Fruit fly (Drosophila melanogaster) whole organism, embryonic: ENCODE measurements around the gene Trim9.

Experiments
- Adf1 ChIP-seq: fragments of 200-800 bp; sonication (Bioruptor generic); IDR thresholded peaks from 2 replicates; pipeline ENCODE4 v1.3.6; 2022; ENCODE audit warnings: missing biosample characterization, missing genetic modification characterization
- Asciz ChIP-seq: fragments of 200-800 bp; sonication (Bioruptor generic); optimal IDR thresholded peaks from 2 replicates; lab custom pipeline; 2017; ENCODE audit warnings: missing biosample characterization, mild to moderate bottlenecking, missing genetic modification characterization, missing genetic modification reagents
- Bgb ChIP-seq: fragments of 200-800 bp; sonication (Bioruptor generic); IDR thresholded peaks from 2 replicates; pipeline ENCODE4 v1.3.6; 2022; ENCODE audit warnings: missing biosample characterization, missing genetic modification characterization; ENCODE audit not compliant: partially characterized antibody
- C15 ChIP-seq: fragments of 200-800 bp; sonication (Bioruptor generic); IDR thresholded peaks from 3 replicates; pipeline ENCODE4 v1.3.6; 2022; ENCODE audit warnings: missing biosample characterization, missing genetic modification characterization
- CG10366 ChIP-seq: fragments of 200-800 bp; sonication (Bioruptor generic); IDR thresholded peaks from 2 replicates; pipeline ENCODE4 v1.3.6; 2022; ENCODE audit warnings: missing biosample characterization, missing genetic modification characterization
- CG10959 ChIP-seq: fragments of 200-800 bp; sonication (Bioruptor generic); IDR thresholded peaks from 2 replicates; pipeline ENCODE4 v1.3.6; 2022; ENCODE audit warnings: missing biosample characterization, missing genetic modification characterization
- CG11085 ChIP-seq: fragments of 200-800 bp; sonication (Bioruptor generic); IDR thresholded peaks from 2 replicates; pipeline ENCODE4 v1.3.6; 2022; ENCODE audit warnings: missing biosample characterization, missing genetic modification characterization
- CG11093 ChIP-seq: fragments of 200-800 bp; sonication (Bioruptor generic); IDR thresholded peaks from 3 replicates; pipeline ENCODE4 v1.3.6; 2022; ENCODE audit warnings: missing biosample characterization, missing genetic modification characterization
- CG12659 ChIP-seq: fragments of 200-800 bp; sonication (Bioruptor generic); optimal IDR thresholded peaks from 3 replicates; lab custom pipeline; 2017; ENCODE audit warnings: mild to moderate bottlenecking, missing biosample characterization, missing genetic modification reagents, missing genetic modification characterization
- CG13624 ChIP-seq: fragments of 200-800 bp; sonication (Bioruptor generic); optimal IDR thresholded peaks from 2 replicates; lab custom pipeline; 2016; ENCODE audit warnings: missing biosample characterization, missing genetic modification characterization
- CG14014 ChIP-seq: fragments of 200-800 bp; sonication (Bioruptor generic); IDR thresholded peaks from 2 replicates; pipeline ENCODE4 v1.3.6; 2022; ENCODE audit warnings: missing biosample characterization, missing genetic modification characterization
- CG14667 ChIP-seq: fragments of 200-800 bp; sonication (Bioruptor generic); IDR thresholded peaks from 2 replicates; pipeline ENCODE4 v1.3.6; 2022; ENCODE audit warnings: missing biosample characterization, missing genetic modification characterization
- CG17912 ChIP-seq: fragments of 200-800 bp; sonication (Bioruptor generic); optimal IDR thresholded peaks from 2 replicates; lab custom pipeline; 2018; ENCODE audit warnings: missing biosample characterization, mild to moderate bottlenecking, missing genetic modification characterization
- CG18599 ChIP-seq: fragments of 200-800 bp; sonication (Bioruptor generic); optimal IDR thresholded peaks from 3 replicates; lab custom pipeline; 2017; ENCODE audit warnings: missing biosample characterization, missing genetic modification characterization, mild to moderate bottlenecking, moderate library complexity, missing genetic modification reagents
- CG2889 ChIP-seq: fragments of 200-800 bp; sonication (Bioruptor generic); IDR thresholded peaks from 3 replicates; pipeline ENCODE4 v1.3.6; 2022; ENCODE audit warnings: missing biosample characterization, missing genetic modification characterization
- CG3065 ChIP-seq: fragments of 200-800 bp; sonication (Bioruptor generic); optimal IDR thresholded peaks from 2 replicates; lab custom pipeline; 2016; ENCODE audit warnings: missing biosample characterization, missing genetic modification characterization
- CG31388 ChIP-seq: fragments of 200-800 bp; sonication (Bioruptor generic); optimal IDR thresholded peaks from 2 replicates; lab custom pipeline; 2016; ENCODE audit warnings: missing biosample characterization, missing genetic modification characterization
- CG5245 ChIP-seq: fragments of 200-800 bp; sonication (Bioruptor generic); optimal IDR thresholded peaks from 3 replicates; lab custom pipeline; 2016; ENCODE audit warnings: missing biosample characterization, missing genetic modification characterization
- CG6175 ChIP-seq: fragments of 200-800 bp; sonication (Bioruptor generic); IDR thresholded peaks from 3 replicates; pipeline ENCODE4 v1.3.6; 2022; ENCODE audit warnings: missing biosample characterization, missing genetic modification characterization
- CG6272 ChIP-seq: fragments of 200-800 bp; sonication (Bioruptor generic); IDR thresholded peaks from 2 replicates; pipeline ENCODE4 v1.3.6; 2022; ENCODE audit warnings: missing biosample characterization, missing genetic modification characterization
- CG7839 ChIP-seq: fragments of 200-800 bp; sonication (Bioruptor generic); optimal IDR thresholded peaks from 3 replicates; lab custom pipeline; 2018; ENCODE audit warnings: missing biosample characterization, mild to moderate bottlenecking, missing genetic modification characterization, moderate library complexity
- D19B ChIP-seq: fragments of 200-800 bp; sonication (Bioruptor generic); optimal IDR thresholded peaks from 2 replicates; lab custom pipeline; 2017; ENCODE audit warnings: missing biosample characterization, mild to moderate bottlenecking, missing genetic modification characterization
- Dfd ChIP-seq, 2 experiments: fragments of >200 bp; optimal IDR thresholded peaks; 2 replicates each; lab custom pipeline; 2017; ENCODE audit warnings: missing biosample characterization in 2 of 2, missing genetic modification characterization in 2 of 2
- Dip2 ChIP-seq: fragments of 200-800 bp; sonication (Bioruptor generic); IDR thresholded peaks from 2 replicates; pipeline ENCODE4 v1.3.6; 2022; ENCODE audit warnings: missing biosample characterization, missing genetic modification characterization
- Doc2 ChIP-seq: fragments of 200-800 bp; sonication (Bioruptor generic); IDR thresholded peaks from 2 replicates; pipeline ENCODE4 v1.3.6; 2022; ENCODE audit warnings: missing biosample characterization, missing genetic modification characterization
- H2.0 ChIP-seq: fragments of 200-800 bp; sonication (Bioruptor generic); IDR thresholded peaks from 2 replicates; pipeline ENCODE4 v1.3.6; 2022; ENCODE audit warnings: missing biosample characterization, missing genetic modification characterization
- HmgZ ChIP-seq: fragments of 200-800 bp; sonication (Bioruptor generic); optimal IDR thresholded peaks from 2 replicates; lab custom pipeline; 2018; ENCODE audit warnings: missing biosample characterization, mild to moderate bottlenecking, missing genetic modification characterization
- Hr39 ChIP-seq: fragments of >200 bp; optimal IDR thresholded peaks from 2 replicates; lab custom pipeline; 2017
- MESR4 ChIP-seq: fragments of 200-800 bp; sonication (Bioruptor generic); optimal IDR thresholded peaks from 2 replicates; lab custom pipeline; 2018; ENCODE audit warnings: missing biosample characterization, mild to moderate bottlenecking, missing genetic modification characterization, moderate library complexity
- Mad ChIP-seq: fragments of 200-800 bp; sonication (Bioruptor generic); optimal IDR thresholded peaks from 2 replicates; lab custom pipeline; 2016; ENCODE audit warnings: missing biosample characterization, missing genetic modification characterization
- Opbp ChIP-seq: fragments of 200-800 bp; sonication (Bioruptor generic); IDR thresholded peaks from 3 replicates; pipeline ENCODE4 v1.3.6; 2022; ENCODE audit warnings: missing biosample characterization, missing genetic modification characterization; ENCODE audit not compliant: partially characterized antibody
- Sry-δ ChIP-seq: fragments of 200-800 bp; sonication (Bioruptor generic); optimal IDR thresholded peaks from 2 replicates; lab custom pipeline; 2016; ENCODE audit warnings: missing biosample characterization, missing genetic modification characterization
- Stat92E ChIP-seq, 3 experiments: fragments of >200 bp in 2 of 3; fragments of 200-800 bp in 1 of 3; sonication (Bioruptor generic) in 1 of 3; optimal IDR thresholded peaks; 2 replicates each; lab custom pipeline; 2017 to 2019; ENCODE audit warnings: missing biosample characterization in 3 of 3, missing genetic modification characterization in 3 of 3, mild to moderate bottlenecking in 1 of 3, moderate library complexity in 1 of 3
- bcd ChIP-seq: fragments of 200-800 bp; sonication (Bioruptor generic); optimal IDR thresholded peaks from 2 replicates; lab custom pipeline; 2017; ENCODE audit warnings: missing biosample characterization, mild to moderate bottlenecking, missing genetic modification characterization
- cas ChIP-seq: fragments of 200-800 bp; sonication (Bioruptor generic); IDR thresholded peaks from 2 replicates; pipeline ENCODE4 v1.3.6; 2022; ENCODE audit warnings: missing biosample characterization, missing genetic modification characterization
- cwo ChIP-seq: fragments of 200-800 bp; sonication (Bioruptor generic); optimal IDR thresholded peaks from 3 replicates; lab custom pipeline; 2017; ENCODE audit warnings: missing biosample characterization, missing genetic modification characterization, mild to moderate bottlenecking, moderate library complexity, missing genetic modification reagents
- dmrt11E ChIP-seq: fragments of 200-800 bp; sonication (Bioruptor generic); optimal IDR thresholded peaks from 3 replicates; lab custom pipeline; 2018; ENCODE audit warnings: missing biosample characterization, mild to moderate bottlenecking, missing genetic modification characterization, moderate library complexity
- ewg ChIP-seq: fragments of 200-800 bp; sonication (Bioruptor generic); optimal IDR thresholded peaks from 3 replicates; lab custom pipeline; 2017; ENCODE audit warnings: mild to moderate bottlenecking, missing biosample characterization, missing genetic modification reagents, missing genetic modification characterization
- ham ChIP-seq: fragments of 200-800 bp; sonication (Bioruptor generic); IDR thresholded peaks from 2 replicates; pipeline ENCODE4 v1.3.6; 2022; ENCODE audit warnings: missing biosample characterization, missing genetic modification characterization
- hbn ChIP-seq: fragments of 200-800 bp; sonication (Bioruptor generic); IDR thresholded peaks from 2 replicates; pipeline ENCODE4 v1.3.6; 2022; ENCODE audit warnings: missing biosample characterization, missing genetic modification characterization; ENCODE audit not compliant: partially characterized antibody
- klu ChIP-seq: fragments of 200-800 bp; sonication (Bioruptor generic); IDR thresholded peaks from 2 replicates; pipeline ENCODE4 v1.3.6; 2022; ENCODE audit warnings: missing biosample characterization, missing genetic modification characterization
- otp ChIP-seq: fragments of 200-800 bp; sonication (Bioruptor generic); IDR thresholded peaks from 3 replicates; pipeline ENCODE4, ENCODE4 v1.3.6; 2022; ENCODE audit warnings: missing biosample characterization, missing genetic modification characterization
- p53 ChIP-seq: fragments of 200-800 bp; sonication (Bioruptor generic); optimal IDR thresholded peaks from 2 replicates; lab custom pipeline; 2016; ENCODE audit warnings: missing biosample characterization, missing genetic modification characterization
- ranshi ChIP-seq: fragments of 200-800 bp; sonication (Bioruptor generic); IDR thresholded peaks from 2 replicates; pipeline ENCODE4 v1.3.6; 2022; ENCODE audit warnings: missing biosample characterization, missing genetic modification characterization
- sens-2 ChIP-seq: fragments of 200-800 bp; sonication (Bioruptor generic); IDR thresholded peaks from 2 replicates; pipeline ENCODE4 v1.3.6; 2022; ENCODE audit warnings: missing biosample characterization, missing genetic modification characterization
- stc ChIP-seq: fragments of 200-800 bp; sonication (Bioruptor generic); IDR thresholded peaks from 2 replicates; pipeline ENCODE4 v1.3.6; 2022; ENCODE audit warnings: missing biosample characterization, missing genetic modification characterization
- trh ChIP-seq: fragments of 200-800 bp; sonication (Bioruptor generic); optimal IDR thresholded peaks from 2 replicates; lab custom pipeline; 2016; ENCODE audit warnings: missing biosample characterization, missing genetic modification characterization
- tup ChIP-seq: fragments of 200-800 bp; sonication (Bioruptor generic); optimal IDR thresholded peaks from 2 replicates; lab custom pipeline; 2016; ENCODE audit warnings: missing biosample characterization, mild to moderate bottlenecking, missing genetic modification characterization, moderate library complexity
- usp ChIP-seq: fragments of >200 bp; optimal IDR thresholded peaks from 2 replicates; lab custom pipeline; 2017; ENCODE audit warnings: missing biosample characterization, missing genetic modification characterization
- yki ChIP-seq: fragments of >200 bp; optimal IDR thresholded peaks from 3 replicates; lab custom pipeline; 2018

Gene Trim9

DNA sequence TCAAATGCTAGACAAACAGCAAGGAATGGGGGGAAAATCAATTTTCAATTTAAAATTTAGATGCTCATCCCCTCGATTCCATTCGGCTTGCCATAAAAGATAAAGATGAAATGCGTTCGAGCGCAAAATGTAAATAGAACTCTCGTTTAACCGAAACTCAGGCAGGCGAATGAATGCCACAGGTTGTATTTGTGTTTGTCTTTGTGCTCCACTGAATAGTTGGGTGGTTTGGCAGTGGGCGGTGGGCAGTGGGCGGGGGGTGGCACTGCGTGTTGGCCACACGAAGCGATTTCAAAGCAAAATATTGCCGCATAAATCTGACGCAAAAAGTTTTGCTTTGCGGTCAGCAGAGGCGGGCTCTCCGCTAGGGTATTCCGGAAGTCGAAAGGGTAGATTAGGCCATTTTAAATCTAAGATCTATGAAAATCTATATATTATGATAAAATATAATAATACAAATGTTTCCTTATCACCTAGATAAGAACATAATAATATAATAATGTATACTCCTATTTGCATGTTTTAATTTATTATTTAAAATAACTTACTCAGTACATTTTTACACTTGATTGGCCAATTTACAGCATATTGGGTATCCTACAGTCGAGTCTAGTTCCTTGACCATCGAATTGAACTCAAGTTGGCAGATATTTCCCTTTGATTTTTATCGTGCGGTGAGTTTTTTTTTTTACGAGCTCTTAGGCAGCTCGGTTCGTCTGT is 22.3 kb upstream of the Trim9 start (continued):
- TF ChIP-seq ham (GFP tag; lab: Robert Waterston, UW) (no peak), CG18599 (GFP tag; lab: Kevin White, UChicago) (peak; percentile 74), CG14667 (GFP tag; lab: Robert Waterston, UW) (peak; percentile 38; the same call in 1 of the 2 replicates), CG11093 (GFP tag; lab: Robert Waterston, UW) (peak; percentile 68; the same call in 1 of the 3 replicates), CG6175 (no peak), C15 (GFP tag; lab: Robert Waterston, UW) (no peak), bcd (GFP tag; lab: Kevin White, UChicago) (peak; percentile 76), CG7839 (tag; lab: Kevin White, UChicago) (peak; percentile 79), CG14014 (GFP tag; lab: Robert Waterston, UW) (peak; percentile 25; the same call in 1 of the 2 replicates), sens-2 (no peak), otp (GFP tag; lab: Robert Waterston, UW) (no peak), CG17912 (GFP tag; lab: Kevin White, UChicago) (no peak), CG5245 (peak; percentile 31), Hr39 (lab: Kevin White, UChicago) (no peak), usp (GFP tag; lab: Kevin White, UChicago) (no peak), ranshi (GFP tag; lab: Robert Waterston, UW) (peak; percentile 46; the same call in 1 of the 2 replicates), Doc2 (GFP tag; lab: Robert Waterston, UW) (no peak), H2.0 (GFP tag; lab: Robert Waterston, UW) (no peak; the same call in 1 of the 2 replicates), Sry-δ (GFP tag; lab: Kevin White, UChicago) (no peak), tup (GFP tag; lab: Kevin White, UChicago) (no peak), Mad (GFP tag; lab: Kevin White, UChicago) (no peak), ewg (GFP tag; lab: Kevin White, UChicago) (peak; percentile 36), Dfd (GFP tag; optimal IDR thresholded peaks at IDR 0.05; lab: Kevin White, UChicago) (no peak), Bgb (GFP tag; lab: Robert Waterston, UW) (no peak), yki (lab: Kevin White, UChicago) (no peak), Stat92E (GFP tag; optimal IDR thresholded peaks at IDR 0.05; lab: Kevin White, UChicago) (no peak), CG10366 (GFP tag; lab: Robert Waterston, UW) (peak; percentile 61), trh (peak; percentile 27), Asciz (GFP tag; lab: Kevin White, UChicago) (peak; percentile 49), hbn (GFP tag; lab: Robert Waterston, UW) (no peak), CG3065 (GFP tag; lab: Kevin White, UChicago) (peak; percentile 18), CG6272 (no peak), HmgZ (tag; lab: Kevin White, UChicago) (no peak), CG12659 (GFP tag; lab: Kevin White, UChicago) (peak; percentile 79), Adf1 (peak; percentile 25; the same call in 1 of the 2 replicates), p53 (no peak), Opbp (no peak), dmrt11E (tag; lab: Kevin White, UChicago) (no peak), stc (GFP tag; lab: Robert Waterston, UW) (peak; percentile 43; the same call in 1 of the 2 replicates), CG11085 (GFP tag; lab: Robert Waterston, UW) (0 out of 2 replicates have a peak, but pooled peaks have one; percentile 32), CG31388 (peak; percentile 18), cwo (GFP tag; lab: Kevin White, UChicago) (peak; percentile 66), CG2889 (0 out of 3 replicates have a peak, but pooled peaks have one; percentile 41), MESR4 (no peak), D19B (GFP tag; lab: Kevin White, UChicago) (peak; percentile 88), cas (GFP tag; lab: Robert Waterston, UW) (no peak), CG10959 (GFP tag; lab: Robert Waterston, UW) (no peak), klu (peak; percentile 49; the same call in 1 of the 2 replicates), CG13624 (no peak), Dip2 (GFP tag; lab: Robert Waterston, UW) (0 out of 2 replicates have a peak, but pooled peaks have one; percentile 26)
